Worm (Caenorhabditis elegans) whole organism, mixed stage, embryonic: ENCODE data around the gene T19C3.5.

Source experiments
- M03D4.4 ChIP-seq: sonication (generic microtip); optimal IDR thresholded peaks from 2 replicates; lab custom pipeline; 2017; ENCODE audit warnings: mild to moderate bottlenecking, missing genetic modification characterization, missing compliant biosample characterization
- bed-3 ChIP-seq: fragments of 200-800 bp; sonication (Bioruptor generic); optimal IDR thresholded peaks from 3 replicates; lab custom pipeline; 2018; ENCODE audit warnings: mild to moderate bottlenecking, missing genetic modification characterization, moderate library complexity, missing compliant biosample characterization
- blmp-1 ChIP-seq: fragments of 150-350 bp; optimal IDR thresholded peaks from 2 replicates; lab custom pipeline; 2014; ENCODE audit warnings: missing biosample characterization, missing genetic modification characterization
- ceh-39 ChIP-seq: fragments of 150-350 bp; optimal IDR thresholded peaks from 2 replicates; lab custom pipeline; 2014; ENCODE audit warnings: missing biosample characterization, missing genetic modification characterization
- ceh-43 ChIP-seq: fragments of 200-800 bp; sonication (Bioruptor generic); optimal IDR thresholded peaks from 2 replicates; lab custom pipeline; 2018; ENCODE audit warnings: mild to moderate bottlenecking, missing genetic modification characterization, moderate library complexity, missing compliant biosample characterization
- ceh-83 ChIP-seq: fragments of 200-800 bp; sonication (Bioruptor generic); optimal IDR thresholded peaks from 2 replicates; lab custom pipeline; 2018; ENCODE audit warnings: mild to moderate bottlenecking, missing genetic modification characterization, missing compliant biosample characterization
- ces-1 ChIP-seq: fragments of 150-350 bp; optimal IDR thresholded peaks from 2 replicates; lab custom pipeline; 2014; ENCODE audit warnings: missing biosample characterization, missing genetic modification reagents, missing genetic modification characterization
- cnd-1 ChIP-seq: fragments of 200-800 bp; sonication (Bioruptor generic); optimal IDR thresholded peaks from 2 replicates; lab custom pipeline; 2018; ENCODE audit warnings: mild to moderate bottlenecking, missing genetic modification characterization, missing compliant biosample characterization
- drap-1 ChIP-seq: fragments of 200-800 bp; sonication (Bioruptor generic); optimal IDR thresholded peaks from 3 replicates; lab custom pipeline; 2018; ENCODE audit warnings: mild to moderate bottlenecking, missing genetic modification characterization, missing compliant biosample characterization
- elt-1 ChIP-seq: sonication (generic microtip); optimal IDR thresholded peaks from 2 replicates; lab custom pipeline; 2017; ENCODE audit warnings: missing genetic modification characterization, mild to moderate bottlenecking, missing compliant biosample characterization, antibody characterized with exemption, moderate library complexity, borderline replicate concordance; ENCODE audit not compliant: insufficient read depth
- elt-3 ChIP-seq: fragments of 150-350 bp; optimal IDR thresholded peaks from 2 replicates; lab custom pipeline; 2014; ENCODE audit warnings: missing biosample characterization, missing genetic modification characterization
- flh-1 ChIP-seq: fragments of 200-800 bp; sonication (Bioruptor generic); optimal IDR thresholded peaks from 2 replicates; lab custom pipeline; 2018; ENCODE audit warnings: mild to moderate bottlenecking, missing genetic modification characterization, moderate library complexity, missing compliant biosample characterization
- ham-2 ChIP-seq: fragments of 200-800 bp; sonication (Bioruptor generic); optimal IDR thresholded peaks from 2 replicates; lab custom pipeline; 2018; ENCODE audit warnings: mild to moderate bottlenecking, missing genetic modification characterization, missing compliant biosample characterization
- hlh-1 ChIP-seq: fragments of 150-350 bp; optimal IDR thresholded peaks from 2 replicates; lab custom pipeline; 2014; ENCODE audit warnings: missing biosample characterization, missing genetic modification reagents, missing genetic modification characterization
- lin-13 ChIP-seq: fragments of 150-350 bp; optimal IDR thresholded peaks from 2 replicates; lab custom pipeline; 2014; ENCODE audit warnings: missing biosample characterization, missing genetic modification characterization
- lin-32 ChIP-seq: fragments of 200-800 bp; sonication (Bioruptor generic); optimal IDR thresholded peaks from 2 replicates; lab custom pipeline; 2018; ENCODE audit warnings: mild to moderate bottlenecking, missing genetic modification characterization, missing compliant biosample characterization
- lsy-2 ChIP-seq: fragments of 150-350 bp; optimal IDR thresholded peaks from 2 replicates; lab custom pipeline; 2014; ENCODE audit warnings: missing biosample characterization, missing genetic modification characterization
- mab-5 ChIP-seq: fragments of 150-350 bp; optimal IDR thresholded peaks from 2 replicates; lab custom pipeline; 2014; ENCODE audit warnings: missing biosample characterization, missing genetic modification characterization
- mep-1 ChIP-seq: fragments of 150-350 bp; optimal IDR thresholded peaks from 2 replicates; lab custom pipeline; 2017; ENCODE audit warnings: missing biosample characterization, missing genetic modification reagents, missing genetic modification characterization, inconsistent platforms
- mls-2 ChIP-seq: sonication (generic microtip); optimal IDR thresholded peaks from 2 replicates; lab custom pipeline; 2016; ENCODE audit warnings: mild to moderate bottlenecking, missing genetic modification characterization, moderate library complexity, missing compliant biosample characterization
- nhr-12 ChIP-seq: fragments of 150-350 bp; optimal IDR thresholded peaks from 2 replicates; lab custom pipeline; 2014; ENCODE audit warnings: missing biosample characterization, missing genetic modification characterization
- nhr-2 ChIP-seq: fragments of 150-350 bp; optimal IDR thresholded peaks from 2 replicates; lab custom pipeline; 2014; ENCODE audit warnings: missing biosample characterization, missing genetic modification characterization
- nhr-237 ChIP-seq: fragments of 150-350 bp; optimal IDR thresholded peaks from 2 replicates; lab custom pipeline; 2014; ENCODE audit warnings: missing biosample characterization, missing genetic modification characterization
- nhr-28 ChIP-seq: fragments of 150-350 bp; optimal IDR thresholded peaks from 2 replicates; lab custom pipeline; 2014; ENCODE audit warnings: missing biosample characterization, missing genetic modification characterization
- nhr-76 ChIP-seq: sonication (generic microtip); optimal IDR thresholded peaks from 2 replicates; lab custom pipeline; 2017; ENCODE audit warnings: missing biosample characterization, missing genetic modification characterization
- pha-4 ChIP-seq: fragments of 150-350 bp; optimal IDR thresholded peaks from 2 replicates; lab custom pipeline; 2018; ENCODE audit warnings: missing biosample characterization, missing genetic modification reagents, missing genetic modification characterization
- sem-2 ChIP-seq: fragments of 200-800 bp; sonication (Bioruptor generic); optimal IDR thresholded peaks from 2 replicates; lab custom pipeline; 2018; ENCODE audit warnings: mild to moderate bottlenecking, missing genetic modification characterization, missing compliant biosample characterization
- snpc-4 ChIP-seq: fragments of 150-350 bp; optimal IDR thresholded peaks from 2 replicates; lab custom pipeline; 2014; ENCODE audit warnings: missing biosample characterization, missing genetic modification characterization
- sptf-1 ChIP-seq: sonication (generic microtip); optimal IDR thresholded peaks from 2 replicates; lab custom pipeline; 2017; ENCODE audit warnings: mild to moderate bottlenecking, missing genetic modification characterization, moderate library complexity, missing compliant biosample characterization
- tbx-8 ChIP-seq: fragments of 200-800 bp; sonication (Bioruptor generic); optimal IDR thresholded peaks from 2 replicates; lab custom pipeline; 2018; ENCODE audit warnings: mild to moderate bottlenecking, missing genetic modification characterization, moderate library complexity, missing compliant biosample characterization
- unc-120 ChIP-seq: sonication (generic microtip); optimal IDR thresholded peaks from 2 replicates; lab custom pipeline; 2017; ENCODE audit warnings: missing genetic modification characterization, missing compliant biosample characterization; ENCODE audit not compliant: poor library complexity, severe bottlenecking
- unc-39 ChIP-seq: fragments of 150-350 bp; optimal IDR thresholded peaks from 2 replicates; lab custom pipeline; 2014; ENCODE audit warnings: missing biosample characterization, missing genetic modification characterization
- unc-62 ChIP-seq: fragments of 150-350 bp; optimal IDR thresholded peaks from 2 replicates; lab custom pipeline; 2014; ENCODE audit warnings: missing biosample characterization, missing genetic modification reagents, missing genetic modification characterization
- zip-8 ChIP-seq: fragments of 150-350 bp; optimal IDR thresholded peaks from 2 replicates; lab custom pipeline; 2014; ENCODE audit warnings: missing biosample characterization, missing genetic modification characterization
- ztf-11 ChIP-seq: fragments of 150-350 bp; optimal IDR thresholded peaks from 2 replicates; lab custom pipeline; 2014; ENCODE audit warnings: missing biosample characterization, missing genetic modification characterization

The T19C3.5 gene

DNA sequence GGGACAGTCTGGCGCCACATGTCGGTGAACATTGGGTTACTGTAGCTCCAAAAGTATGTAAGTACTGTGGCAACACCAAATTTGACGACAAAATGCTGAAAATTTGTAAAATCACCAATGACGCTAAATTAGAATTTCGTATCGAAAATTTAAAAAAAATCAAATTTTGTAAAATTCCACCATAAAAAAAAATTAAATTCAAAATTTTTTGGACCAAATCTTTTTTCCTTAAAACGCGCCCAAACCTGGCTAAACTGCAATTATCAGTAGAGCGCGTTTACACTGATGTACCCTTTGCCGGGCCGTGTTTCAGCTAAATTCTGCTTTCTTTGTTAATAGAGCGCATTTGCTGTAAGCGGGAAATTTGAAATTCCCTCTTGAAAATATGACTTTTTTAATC lies 3.7 kb upstream of the T19C3.5 start, which contains the start of gene T19C3.6:
T19C3.6 (minus strand) TSS at position 101 of the 400 bp plus-strand sequence.
- no peak for TF ChIP-seq lin-32 (GFP tag; lab: Kevin White, UChicago)
- no peak for TF ChIP-seq ztf-11 (tag; lab: Kevin White, UChicago)
- TF ChIP-seq, all 35 proteins: peak for 0

DNA sequence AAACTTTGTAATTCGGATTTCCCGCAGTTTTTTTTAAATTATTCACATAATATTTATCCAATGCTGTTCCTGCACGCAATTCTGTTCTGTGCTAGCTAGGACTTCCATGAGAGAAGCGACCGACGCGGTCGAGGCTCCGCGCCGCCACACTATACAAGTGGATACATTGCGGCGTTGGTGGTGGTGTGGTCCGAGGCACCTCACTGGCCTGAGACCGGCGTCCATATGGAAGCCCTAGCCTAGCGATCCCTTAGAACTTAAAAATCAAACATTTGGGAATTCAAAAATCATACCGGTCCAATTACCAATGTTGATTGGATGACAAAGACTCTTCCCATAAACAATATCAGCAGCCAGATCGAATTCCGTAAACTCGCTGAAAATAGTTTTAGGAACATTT lies 1.6 kb downstream of the T19C3.5 start:
- no peak for TF ChIP-seq lin-13 (tag; lab: Kevin White, UChicago)
- TF ChIP-seq snpc-4 (tag; lab: Kevin White, UChicago), result no peak
- no peak for TF ChIP-seq elt-3 (tag; lab: Kevin White, UChicago)
- TF ChIP-seq lsy-2 (tag; lab: Kevin White, UChicago), result no peak
- TF ChIP-seq ztf-11 (tag; lab: Kevin White, UChicago), result no peak
- no peak for TF ChIP-seq lin-32 (GFP tag; lab: Kevin White, UChicago)
- TF ChIP-seq ces-1, result no peak

DNA sequence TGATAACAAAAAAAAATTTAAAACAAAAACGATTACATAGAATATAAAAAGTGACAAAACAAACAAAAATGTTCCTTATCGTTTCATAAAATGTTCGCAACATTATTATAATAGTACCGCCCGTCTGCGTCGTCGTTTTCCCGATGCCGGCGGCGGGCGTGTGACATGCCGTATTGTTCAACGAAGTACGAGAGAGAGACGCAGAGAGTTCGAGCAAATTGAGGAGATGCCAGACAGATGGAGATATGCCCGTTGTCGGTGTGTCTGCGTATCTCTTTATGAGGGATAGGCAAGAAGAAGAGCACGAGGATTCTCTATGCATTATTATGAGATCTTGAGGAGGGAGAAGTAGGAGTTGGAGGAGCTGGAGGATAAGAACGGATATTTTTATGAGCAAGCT lies 4.0 kb downstream of the T19C3.5 start:
- TF ChIP-seq ham-2 (GFP tag; lab: Kevin White, UChicago), result peak; percentile 24
- no peak for TF ChIP-seq ceh-43 (GFP tag; lab: Kevin White, UChicago)
- no peak for TF ChIP-seq unc-39
- peak; percentile 91 for TF ChIP-seq ces-1
- peak; percentile 35 for TF ChIP-seq ztf-11 (tag; lab: Kevin White, UChicago)
- TF ChIP-seq drap-1 (GFP tag; lab: Kevin White, UChicago), result peak; percentile 53
- peak; percentile 63 for TF ChIP-seq hlh-1 (tag; lab: Kevin White, UChicago)
- TF ChIP-seq bed-3 (GFP tag; lab: Kevin White, UChicago), result no peak
- TF ChIP-seq nhr-2 (tag; lab: Kevin White, UChicago), result peak; percentile 41
- peak; percentile 16 for TF ChIP-seq lin-13 (tag; lab: Kevin White, UChicago)
- no peak for TF ChIP-seq flh-1
- peak; percentile 88 for TF ChIP-seq unc-62
- TF ChIP-seq zip-8, result no peak
- TF ChIP-seq elt-1, result no peak
- peak; percentile 99 for TF ChIP-seq unc-120 (tag; lab: Kevin White, UChicago)
- TF ChIP-seq M03D4.4 (tag; lab: Kevin White, UChicago), result peak; percentile 40
- TF ChIP-seq pha-4 (tag; lab: Kevin White, UChicago), result peak; percentile 95
- TF ChIP-seq nhr-237 (tag; lab: Kevin White, UChicago), result peak; percentile 84
- TF ChIP-seq mep-1 (tag; lab: Kevin White, UChicago), result peak; percentile 79
- peak; percentile 51 for TF ChIP-seq ceh-39 (tag; lab: Kevin White, UChicago)
- TF ChIP-seq cnd-1 (tag; lab: Kevin White, UChicago), result peak; percentile 63
- TF ChIP-seq tbx-8 (GFP tag; lab: Kevin White, UChicago), result peak; percentile 9
- TF ChIP-seq mls-2 (tag; lab: Kevin White, UChicago), result peak; percentile 17
- TF ChIP-seq lin-32 (GFP tag; lab: Kevin White, UChicago), result peak; percentile 15
- no peak for TF ChIP-seq nhr-76 (tag; lab: Kevin White, UChicago)
- no peak for TF ChIP-seq snpc-4 (tag; lab: Kevin White, UChicago)
- peak; percentile 72 for TF ChIP-seq elt-3 (tag; lab: Kevin White, UChicago)
- TF ChIP-seq sem-2, result no peak
- TF ChIP-seq sptf-1 (tag; lab: Kevin White, UChicago), result peak; percentile 59
- TF ChIP-seq blmp-1 (tag; lab: Kevin White, UChicago), result no peak
- no peak for TF ChIP-seq nhr-12 (tag; lab: Kevin White, UChicago)
- no peak for TF ChIP-seq ceh-83
- peak; percentile 80 for TF ChIP-seq mab-5
- no peak for TF ChIP-seq nhr-28 (tag; lab: Kevin White, UChicago)
- TF ChIP-seq lsy-2 (tag; lab: Kevin White, UChicago), result peak; percentile 40

DNA sequence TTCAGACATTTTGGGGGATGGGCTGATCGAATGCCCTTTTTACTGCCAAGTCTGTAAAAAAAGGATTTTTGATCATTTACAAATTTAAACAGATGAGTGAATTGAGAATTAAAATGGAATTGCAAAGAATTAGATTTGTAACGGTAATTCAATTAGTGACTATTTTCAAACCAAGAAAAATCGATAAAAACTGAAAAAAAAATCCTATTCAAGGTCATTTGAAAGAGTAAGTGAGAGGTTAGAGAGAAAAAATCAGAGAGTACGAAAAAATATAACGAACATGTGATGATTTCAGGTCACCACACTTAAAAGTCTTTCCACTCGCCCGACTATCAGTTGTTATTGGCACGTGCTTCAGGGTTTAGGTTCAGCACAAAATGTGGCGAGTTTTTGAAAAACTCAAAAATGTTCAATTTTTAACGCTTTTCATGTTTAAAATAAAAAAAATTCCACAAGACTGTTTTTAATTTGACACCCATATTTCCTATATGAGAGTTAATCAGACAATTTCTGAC lies 7.5 kb downstream of the T19C3.5 start, which contains the start of gene T19C3.4:
T19C3.4 (minus strand) TSS at position 51 of the 515 bp plus-strand sequence.
- TF ChIP-seq unc-62 (no peak), lin-32 (GFP tag; lab: Kevin White, UChicago) (no peak), nhr-76 (tag; lab: Kevin White, UChicago) (no peak), ztf-11 (tag; lab: Kevin White, UChicago) (no peak), pha-4 (tag; lab: Kevin White, UChicago) (no peak), sem-2 (no peak), tbx-8 (GFP tag; lab: Kevin White, UChicago) (no peak), ceh-83 (no peak), flh-1 (no peak), mls-2 (tag; lab: Kevin White, UChicago) (no peak), blmp-1 (tag; lab: Kevin White, UChicago) (no peak)
